Worm (Caenorhabditis elegans): Measurements from ENCODE around the gene F20H11.1.
"Not testable (repeated sequence)": the region's sequence is repeated elsewhere in the genome, so short reads cannot be mapped to it uniquely, and the experiment has no call there.

F20H11.1 gene

ce11 chrIII:6551187-6552058 is 40.6 kb downstream of the F20H11.1 start, which contains the start of gene C09E7.7 (continued):
- TF ChIP-seq attf-3 (GFP tag; conservative IDR thresholded peaks at IDR 0.05) (peak; percentile 42; the same call in 1 of the 2 replicates), atf-7 (tag; optimal IDR thresholded peaks at IDR 0.05) (peak; percentile 57), cebp-2 (GFP tag; IDR thresholded peaks at IDR 0.05) (0 out of 2 replicates have a peak, but pooled peaks have one; percentile 9), D2030.7 (GFP tag; IDR thresholded peaks at IDR 0.05) (peak; percentile 81), dox-1 (GFP tag; IDR thresholded peaks at IDR 0.05) (peak; percentile 88), hsf-1 (GFP tag; IDR thresholded peaks at IDR 0.05) (peak; percentile 42; the same call in 1 of the 2 replicates), snpc-4 (tag; optimal IDR thresholded peaks at IDR 0.05) (peak in 2 of 4 experiments; percentile 9 to 28), nhr-80 (tag; optimal IDR thresholded peaks at IDR 0.05) (peak; percentile 39), pbrm-1 (GFP tag; IDR thresholded peaks at IDR 0.05) (peak; percentile 70; the same call in 1 of the 2 replicates), egrh-3 (GFP tag; IDR thresholded peaks at IDR 0.05) (peak; percentile 80), akir-1 (GFP tag; optimal IDR thresholded peaks at IDR 0.05) (peak; percentile 51), rec-8 (tag; optimal IDR thresholded peaks at IDR 0.05) (peak in 1 of 2 experiments; percentile 5), let-526 (GFP tag; IDR thresholded peaks at IDR 0.05) (peak; percentile 45), tbp1 (GFP tag; optimal IDR thresholded peaks at IDR 0.05) (peak; percentile 9), tlf-1 (GFP tag; optimal IDR thresholded peaks at IDR 0.05) (peak; percentile 54), ZK185.1 (tag; optimal IDR thresholded peaks at IDR 0.05; ENCODE audit: poor library complexity, severe bottlenecking) (peak; percentile 6), madf-8 (GFP tag; conservative IDR thresholded peaks at IDR 0.05) (peak; percentile 79), madf-10 (tag; optimal IDR thresholded peaks at IDR 0.05) (peak; percentile 45), Y67H2A.10 (GFP tag; conservative IDR thresholded peaks at IDR 0.05) (peak; percentile 65), athp-1 (tag; optimal IDR thresholded peaks at IDR 0.05) (peak; percentile 18), madf-3 (GFP tag; IDR thresholded peaks at IDR 0.05) (0 out of 2 replicates have a peak, but pooled peaks have one; percentile 26), unc-130 (GFP tag; optimal IDR thresholded peaks at IDR 0.05) (peak; percentile 24), lin-35 (GFP tag; optimal IDR thresholded peaks at IDR 0.05) (peak in 1 of 3 experiments; percentile 64), efl-1 (GFP tag; optimal IDR thresholded peaks at IDR 0.05) (peak; percentile 90), lsl-1 (GFP tag; optimal IDR thresholded peaks at IDR 0.05) (peak; percentile 58), rcor-1 (GFP tag; IDR thresholded peaks at IDR 0.05) (peak; percentile 85), mcd-1 (GFP tag; IDR thresholded peaks at IDR 0.05) (peak; percentile 79), cebp-1 (GFP tag; IDR thresholded peaks at IDR 0.05) (peak; percentile 60), cebp-1 (tag; optimal IDR thresholded peaks at IDR 0.05) (peak; percentile 61), ztf-28 (GFP tag; IDR thresholded peaks at IDR 0.05) (peak; percentile 75; the same call in 1 of the 2 replicates), lin-40 (tag; optimal IDR thresholded peaks at IDR 0.05) (peak; percentile 70), ztf-18 (tag; optimal IDR thresholded peaks at IDR 0.05) (peak; percentile 67), F33H1.4 (GFP tag; IDR thresholded peaks at IDR 0.05) (peak; percentile 63)
- not testable (repeated sequence) for TF ChIP-seq snpc-4 (GFP tag; optimal IDR thresholded peaks at IDR 0.05)
